Worm (Caenorhabditis elegans): ENCODE results near the gene hach-1.

hach-1 gene

ce11 chrIII:5594350-5594749 is 39.1 kb downstream of the hach-1 start (continued):
- TF ChIP-seq nhr-76 (tag; optimal IDR thresholded peaks at IDR 0.05), result no peak
- TF ChIP-seq pqm-1 (tag; optimal IDR thresholded peaks at IDR 0.05), result no peak
- no peak for TF ChIP-seq fos-1 (tag; optimal IDR thresholded peaks at IDR 0.05)
- no peak for TF ChIP-seq grh-1 (GFP tag; IDR thresholded peaks at IDR 0.05)
- no peak for TF ChIP-seq fkh-8 (tag; optimal IDR thresholded peaks at IDR 0.05)
- no peak for TF ChIP-seq efl-1 (optimal IDR thresholded peaks at IDR 0.05)
- TF ChIP-seq efl-1 (GFP tag; optimal IDR thresholded peaks at IDR 0.05 in 1 of 2), result no peak
- TF ChIP-seq unc-130 (tag; optimal IDR thresholded peaks at IDR 0.05), result no peak
- TF ChIP-seq zag-1 (tag; optimal IDR thresholded peaks at IDR 0.05), result no peak
- no peak for TF ChIP-seq ets-5 (GFP tag; IDR thresholded peaks at IDR 0.05)
- TF ChIP-seq ceh-8 (GFP tag; optimal IDR thresholded peaks at IDR 0.05), result no peak
- no peak for TF ChIP-seq nhr-12 (tag; optimal IDR thresholded peaks at IDR 0.05)
- TF ChIP-seq ztf-11 (tag; optimal IDR thresholded peaks at IDR 0.05), result no peak
- no peak for TF ChIP-seq mab-9 (GFP tag; IDR thresholded peaks at IDR 0.05)
- TF ChIP-seq irx-1 (tag; optimal IDR thresholded peaks at IDR 0.05), result no peak
- no peak for TF ChIP-seq lin-39 (tag; optimal IDR thresholded peaks at IDR 0.05)
- peak; percentile 23 for TF ChIP-seq nhr-90 (tag; optimal IDR thresholded peaks at IDR 0.05; ENCODE audit: poor library complexity)
- TF ChIP-seq unc-62 (GFP tag; optimal IDR thresholded peaks at IDR 0.05), result no peak
- no peak for TF ChIP-seq pag-3 (tag; optimal IDR thresholded peaks at IDR 0.05; ENCODE audit: borderline replicate concordance, insufficient read depth)
- TF ChIP-seq tbx-2 (tag; optimal IDR thresholded peaks at IDR 0.05), result no peak
- TF ChIP-seq nhr-237 (tag; optimal IDR thresholded peaks at IDR 0.05), result no peak
- no peak for TF ChIP-seq vab-15 (tag; optimal IDR thresholded peaks at IDR 0.05)
- no peak for TF ChIP-seq C16A3.4 (tag; optimal IDR thresholded peaks at IDR 0.05)
- no peak for TF ChIP-seq dsc-1 (tag; optimal IDR thresholded peaks at IDR 0.05)
- TF ChIP-seq rnt-1 (tag; optimal IDR thresholded peaks at IDR 0.05), result peak; percentile 12
- TF ChIP-seq lin-14 (GFP tag; optimal IDR thresholded peaks at IDR 0.05), result peak; percentile 59
- TF ChIP-seq fkh-4 (tag; optimal IDR thresholded peaks at IDR 0.05; ENCODE audit: borderline replicate concordance), result no peak
- no peak for TF ChIP-seq hpl-2 (GFP tag; optimal IDR thresholded peaks at IDR 0.05)
- no peak for TF ChIP-seq ztf-4 (tag; optimal IDR thresholded peaks at IDR 0.05)
- no peak for TF ChIP-seq tlp-1 (tag; optimal IDR thresholded peaks at IDR 0.05)
- no peak for TF ChIP-seq lin-13 (GFP tag; optimal IDR thresholded peaks at IDR 0.05)
- peak; percentile 50 for TF ChIP-seq snu-23 (GFP tag; optimal IDR thresholded peaks at IDR 0.05)
- no peak for TF ChIP-seq egl-13 (tag; optimal IDR thresholded peaks at IDR 0.05)
- no peak for TF ChIP-seq ceh-90 (tag; optimal IDR thresholded peaks at IDR 0.05)
- no peak for TF ChIP-seq fkh-10 (GFP tag; optimal IDR thresholded peaks at IDR 0.05)
- no peak for TF ChIP-seq aha-1 (tag; optimal IDR thresholded peaks at IDR 0.05)
- no peak for TF ChIP-seq dpl-1 (GFP tag; optimal IDR thresholded peaks at IDR 0.05)
- no peak for TF ChIP-seq ceh-82 (tag; optimal IDR thresholded peaks at IDR 0.05)

- no peak for TF ChIP-seq hlh-17 (GFP tag; optimal IDR thresholded peaks at IDR 0.05; ENCODE audit: borderline replicate concordance)
- no peak for TF ChIP-seq efl-1 (optimal IDR thresholded peaks at IDR 0.05)
- peak in 1 of 2 experiments; percentile 72 for TF ChIP-seq efl-1 (GFP tag; optimal IDR thresholded peaks at IDR 0.05 in 1 of 2)
Observed at ce11 chrIII:5595445-5595844, 40.2 kb downstream of the hach-1 start, which contains the start of gene ced-6. TSS of gene ced-6 (plus strand) at chrIII:5595771.

- TF ChIP-seq nhr-84 (tag; optimal IDR thresholded peaks at IDR 0.05) (no peak), nhr-71 (tag; optimal IDR thresholded peaks at IDR 0.05) (no peak), tbx-2 (tag; optimal IDR thresholded peaks at IDR 0.05) (no peak), xbp-1 (tag; optimal IDR thresholded peaks at IDR 0.05) (no peak), lin-13 (GFP tag; optimal IDR thresholded peaks at IDR 0.05) (no peak), ztf-4 (tag; optimal IDR thresholded peaks at IDR 0.05) (no peak)
Observed at ce11 chrIII:5599958-5600357, 44.7 kb downstream of the hach-1 start, which contains the start of gene wdr-37. TSS of gene wdr-37 (minus strand) at chrIII:5600058.
